Fruit fly (Drosophila melanogaster): ENCODE data around the gene CG2656.

Gene CG2656

dm6 chr3R:7187093-7187912 lies 42.8 kb downstream of the CG2656 start (continued):
- TF ChIP-seq lilli (GFP tag; optimal IDR thresholded peaks at IDR 0.05) (no peak), Sry-β (GFP tag; optimal IDR thresholded peaks at IDR 0.05) (no peak), gcm2 (GFP tag; optimal IDR thresholded peaks at IDR 0.05) (no peak), zf30C (GFP tag; optimal IDR thresholded peaks at IDR 0.05) (peak; percentile 72), HLH54F (GFP tag; optimal IDR thresholded peaks at IDR 0.05) (no peak), crp (GFP tag; optimal IDR thresholded peaks at IDR 0.05) (no peak), CG1603 (tag; optimal IDR thresholded peaks at IDR 0.05) (no peak), ATbp (GFP tag; optimal IDR thresholded peaks at IDR 0.05) (no peak), pb (GFP tag; optimal IDR thresholded peaks at IDR 0.05) (no peak), CG6765 (GFP tag; optimal IDR thresholded peaks at IDR 0.05) (no peak), Scr (GFP tag; IDR thresholded peaks at IDR 0.05; ENCODE audit: partially characterized antibody) (0 out of 2 replicates have a peak, but pooled peaks have one; percentile 10), fd64A (GFP tag; optimal IDR thresholded peaks at IDR 0.05) (no peak), Bgb (GFP tag; IDR thresholded peaks at IDR 0.05; ENCODE audit: partially characterized antibody) (no peak; the same call in 1 of the 2 replicates), NC2α (GFP tag; optimal IDR thresholded peaks at IDR 0.05) (no peak), nerfin-2 (GFP tag; IDR thresholded peaks at IDR 0.05; ENCODE audit: partially characterized antibody) (no peak), nau (GFP tag; optimal IDR thresholded peaks at IDR 0.05) (no peak), CG1832 (GFP tag; optimal IDR thresholded peaks at IDR 0.05) (peak; percentile 53), wor (GFP tag; IDR thresholded peaks at IDR 0.05) (no peak), CG10565 (GFP tag; optimal IDR thresholded peaks at IDR 0.05) (no peak), Dll (GFP tag; IDR thresholded peaks at IDR 0.05; ENCODE audit: partially characterized antibody) (peak; percentile 35; the same call in 1 of the 4 replicates), Opbp (GFP tag; IDR thresholded peaks at IDR 0.05; ENCODE audit: partially characterized antibody) (no peak), bigmax (GFP tag; optimal IDR thresholded peaks at IDR 0.05) (no peak), pfk (GFP tag; optimal IDR thresholded peaks at IDR 0.05) (no peak), CG16863 (GFP tag; optimal IDR thresholded peaks at IDR 0.05) (no peak), Sin3A (optimal IDR thresholded peaks at IDR 0.05) (peak; percentile 30), CG7963 (GFP tag; IDR thresholded peaks at IDR 0.05; ENCODE audit: partially characterized antibody) (no peak), H2.0 (GFP tag; IDR thresholded peaks at IDR 0.05) (0 out of 2 replicates have a peak, but pooled peaks have one; percentile 15), Deaf1 (tag; optimal IDR thresholded peaks at IDR 0.05) (no peak), lov (optimal IDR thresholded peaks at IDR 0.05) (no peak), lov (GFP tag; IDR thresholded peaks at IDR 0.05) (no peak), mirr (GFP tag; optimal IDR thresholded peaks at IDR 0.05) (no peak), CG16815 (GFP tag; optimal IDR thresholded peaks at IDR 0.05) (no peak), CG18619 (GFP tag; optimal IDR thresholded peaks at IDR 0.05) (no peak), tx (GFP tag; optimal IDR thresholded peaks at IDR 0.05) (no peak), CG42726 (GFP tag; IDR thresholded peaks at IDR 0.05; ENCODE audit: partially characterized antibody) (no peak), Gsc (GFP tag; IDR thresholded peaks at IDR 0.05) (no peak), CG4707 (GFP tag; optimal IDR thresholded peaks at IDR 0.05) (no peak), nmo (GFP tag; optimal IDR thresholded peaks at IDR 0.05) (no peak), trh (GFP tag; optimal IDR thresholded peaks at IDR 0.05) (no peak), CG3726 (GFP tag; IDR thresholded peaks at IDR 0.05) (no peak), gce (GFP tag; IDR thresholded peaks at IDR 0.05) (no peak), eyg (GFP tag; optimal IDR thresholded peaks at IDR 0.05) (no peak), dati (GFP tag; IDR thresholded peaks at IDR 0.05) (no peak), CG4820 (GFP tag; optimal IDR thresholded peaks at IDR 0.05) (no peak), ranshi (GFP tag; IDR thresholded peaks at IDR 0.05) (0 out of 2 replicates have a peak, but pooled peaks have one; percentile 13), Dip3 (GFP tag; optimal IDR thresholded peaks at IDR 0.05) (no peak), CG7987 (GFP tag; optimal IDR thresholded peaks at IDR 0.05) (no peak), sisA (GFP tag; IDR thresholded peaks at IDR 0.05) (no peak), Hsf (GFP tag; optimal IDR thresholded peaks at IDR 0.05) (no peak)
